Worm (Caenorhabditis elegans) whole organism, early embryonic: ENCODE data around the gene fbxa-120.

Source experiments
- B0310.2 ChIP-seq: sonication (generic microtip); optimal IDR thresholded peaks from 2 replicates; lab custom pipeline; 2016; ENCODE audit warnings: mild to moderate bottlenecking, missing genetic modification characterization, missing compliant biosample characterization
- aly-1 ChIP-seq: sonication (generic microtip); optimal IDR thresholded peaks from 2 replicates; lab custom pipeline; 2016; ENCODE audit warnings: missing genetic modification characterization, missing compliant biosample characterization
- ama-1 ChIP-seq: fragments of 150-350 bp; optimal IDR thresholded peaks from 2 replicates; lab custom pipeline; 2014
- ceh-36 ChIP-seq: sonication (generic microtip); optimal IDR thresholded peaks from 2 replicates; lab custom pipeline; 2016; ENCODE audit warnings: missing genetic modification characterization, inconsistent platforms, missing compliant biosample characterization
- ets-7 ChIP-seq: sonication (generic microtip); optimal IDR thresholded peaks from 2 replicates; lab custom pipeline; 2016; ENCODE audit warnings: missing genotype, missing genetic modification characterization, missing compliant biosample characterization
- flt-1 ChIP-seq: fragments of 200-800 bp; sonication (Bioruptor generic); IDR thresholded peaks from 2 replicates; pipeline ENCODE4 v1.3.6; 2022; ENCODE audit warnings: missing genetic modification characterization, missing compliant biosample characterization
- hmbx-1 ChIP-seq: sonication (generic microtip); optimal IDR thresholded peaks from 2 replicates; lab custom pipeline; 2016; ENCODE audit warnings: mild to moderate bottlenecking, missing genetic modification characterization, missing compliant biosample characterization
- hmg-4 ChIP-seq: fragments of 200-800 bp; sonication (Bioruptor generic); optimal IDR thresholded peaks from 2 replicates; lab custom pipeline; 2018; ENCODE audit warnings: mild to moderate bottlenecking, missing genetic modification characterization, missing compliant biosample characterization
- hnd-1 ChIP-seq: sonication (generic microtip); optimal IDR thresholded peaks from 2 replicates; lab custom pipeline; 2016; ENCODE audit warnings: missing genetic modification characterization, missing compliant biosample characterization
- pes-1 ChIP-seq: fragments of 200-800 bp; sonication (Bioruptor generic); IDR thresholded peaks from 2 replicates; pipeline ENCODE4 v1.3.6; 2022; ENCODE audit warnings: missing genetic modification reagents, missing genetic modification characterization, missing compliant biosample characterization
- scrt-1 ChIP-seq: fragments of 200-800 bp; sonication (Bioruptor generic); IDR thresholded peaks from 2 replicates; pipeline ENCODE4 v1.3.6; 2022; ENCODE audit warnings: missing genetic modification characterization, missing compliant biosample characterization
- sea-1 ChIP-seq: fragments of 200-800 bp; sonication (Bioruptor generic); conservative IDR thresholded peaks from 2 replicates; pipeline ENCODE4 v1.3.6; 2022; ENCODE audit warnings: missing genetic modification characterization, missing compliant biosample characterization
- tbx-11 ChIP-seq: fragments of 200-800 bp; sonication (Bioruptor generic); IDR thresholded peaks from 2 replicates; pipeline ENCODE4 v1.3.6; 2022; ENCODE audit warnings: missing genetic modification characterization, missing compliant biosample characterization
- tbx-37 ChIP-seq: fragments of 200-800 bp; sonication (Bioruptor generic); conservative IDR thresholded peaks from 2 replicates; pipeline ENCODE4 v1.3.6; 2022; ENCODE audit warnings: missing genetic modification reagents, missing genetic modification characterization, missing compliant biosample characterization
- tra-4 ChIP-seq: sonication (generic microtip); optimal IDR thresholded peaks from 2 replicates; lab custom pipeline; 2017; ENCODE audit warnings: missing genetic modification characterization, missing compliant biosample characterization

Gene fbxa-120

ce11 chrX:17349411-17349810, 46.9 kb downstream of the fbxa-120 start:
- no peak for TF ChIP-seq B0310.2 (tag; lab: Kevin White, UChicago)
- no peak for TF ChIP-seq tra-4 (tag; lab: Kevin White, UChicago)
- TF ChIP-seq tbx-37 (GFP tag; lab: Robert Waterston, UW) = no peak
- TF ChIP-seq hmg-4 (GFP tag; lab: Kevin White, UChicago) = no peak
- no peak for TF ChIP-seq hmbx-1 (tag; lab: Kevin White, UChicago)
- TF ChIP-seq aly-1 (tag; lab: Kevin White, UChicago) = no peak
- TF ChIP-seq scrt-1 (GFP tag; lab: Robert Waterston, UW) = no peak
- TF ChIP-seq ceh-36 = no peak

ce11 chrX:17352098-17352497, 49.6 kb downstream of the fbxa-120 start:
- TF ChIP-seq flt-1 (GFP tag; lab: Robert Waterston, UW) (no peak), pes-1 (GFP tag; lab: Robert Waterston, UW) (no peak), hmg-4 (GFP tag; lab: Kevin White, UChicago) (no peak), ama-1 (lab: Kevin White, UChicago) (no peak), tbx-11 (GFP tag; lab: Robert Waterston, UW) (no peak), hnd-1 (tag; lab: Kevin White, UChicago) (no peak), ets-7 (tag; lab: Kevin White, UChicago) (no peak), sea-1 (GFP tag; lab: Robert Waterston, UW) (no peak), hmbx-1 (tag; lab: Kevin White, UChicago) (no peak), tbx-37 (GFP tag; lab: Robert Waterston, UW) (no peak), ceh-36 (no peak)
